Fruit fly (Drosophila melanogaster): ENCODE measurements around the gene CG32485.

DNA sequence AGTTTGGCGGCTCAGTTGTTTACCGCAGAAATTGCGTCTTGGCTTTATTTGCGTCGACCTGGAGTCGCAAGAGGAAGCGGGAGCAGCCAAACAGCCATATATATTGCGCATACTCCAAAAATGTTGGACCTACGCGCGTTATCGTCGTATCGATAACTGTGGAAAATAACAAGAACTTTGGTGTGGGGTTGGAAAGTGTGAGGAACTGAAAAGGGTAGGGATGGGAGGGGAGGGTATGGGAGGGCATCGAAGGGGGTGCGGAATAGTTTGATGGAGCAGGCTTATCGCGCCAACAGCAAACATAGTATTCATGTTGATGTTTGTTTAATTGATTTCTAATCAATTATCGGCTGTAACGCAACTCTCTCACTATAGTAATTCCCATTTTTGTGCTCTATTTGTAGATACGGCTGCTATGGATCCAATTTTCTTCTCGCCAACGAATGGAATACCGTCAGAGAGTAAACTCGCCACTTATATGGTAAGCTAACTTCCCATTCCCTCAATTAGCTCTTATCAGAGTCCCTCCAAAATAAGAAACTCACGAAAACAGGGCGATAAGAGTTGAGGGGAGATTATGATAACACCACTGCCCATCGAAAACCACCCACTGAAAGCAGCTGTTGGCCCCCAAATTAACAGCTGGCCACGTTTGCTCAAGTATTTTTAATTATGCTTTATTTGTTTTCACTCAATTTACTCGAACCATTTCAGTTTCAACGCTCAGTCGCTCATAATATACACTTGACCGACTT, 33.4 kb downstream of the CG32485 start:
- TF ChIP-seq br (GFP tag; optimal IDR thresholded peaks at IDR 0.05), result peak; percentile 18
- no peak for TF ChIP-seq psq (GFP tag; optimal IDR thresholded peaks at IDR 0.05)
- peak; percentile 27 for TF ChIP-seq rgr (GFP tag; optimal IDR thresholded peaks at IDR 0.05)
